Worm (Caenorhabditis elegans): ENCODE data around the gene tbc-20.

The tbc-20 gene

ce11 chrII:14804259-14804899, 6.1 kb downstream of the tbc-20 start, which contains the start of gene W01D2.3:
Gene W01D2.3, minus strand, starts transcription at chrII:14804309.
- peak; percentile 42 for TF ChIP-seq pha-4 (tag; optimal IDR thresholded peaks at IDR 0.05)
- TF ChIP-seq mdl-1 (tag; optimal IDR thresholded peaks at IDR 0.05) = no peak
- TF ChIP-seq ceh-16 (tag; optimal IDR thresholded peaks at IDR 0.05) = no peak
- TF ChIP-seq nhr-25 (tag; optimal IDR thresholded peaks at IDR 0.05) = peak; percentile 89
- no peak for TF ChIP-seq egl-27 (tag; optimal IDR thresholded peaks at IDR 0.05)
- peak; percentile 91 for TF ChIP-seq nhr-77 (tag; optimal IDR thresholded peaks at IDR 0.05)
- TF ChIP-seq ama-1 (optimal IDR thresholded peaks at IDR 0.05) = no peak
- no peak for TF ChIP-seq unc-62 (GFP tag; optimal IDR thresholded peaks at IDR 0.05)
- peak; percentile 1 for TF ChIP-seq egl-5 (tag; optimal IDR thresholded peaks at IDR 0.05)
- peak; percentile 52 for TF ChIP-seq sea-2 (GFP tag; optimal IDR thresholded peaks at IDR 0.05)
- TF ChIP-seq daf-12 (tag; optimal IDR thresholded peaks at IDR 0.05) = no peak
- no peak for TF ChIP-seq nhr-28 (tag; optimal IDR thresholded peaks at IDR 0.05)
- TF ChIP-seq tbx-2 (tag; optimal IDR thresholded peaks at IDR 0.05) = peak; percentile 49
- peak; percentile 44 for TF ChIP-seq nhr-23 (tag; optimal IDR thresholded peaks at IDR 0.05)
- TF ChIP-seq nhr-43 (tag; optimal IDR thresholded peaks at IDR 0.05; ENCODE audit: poor library complexity, severe bottlenecking) = peak; percentile 75
- TF ChIP-seq nfya-1 (tag; optimal IDR thresholded peaks at IDR 0.05; ENCODE audit: insufficient read depth) = peak; percentile 56
- peak; percentile 43 for TF ChIP-seq elt-2 (tag; optimal IDR thresholded peaks at IDR 0.05)
- TF ChIP-seq fkh-10 (GFP tag; optimal IDR thresholded peaks at IDR 0.05) = no peak
- TF ChIP-seq fos-1 (tag; optimal IDR thresholded peaks at IDR 0.05) = no peak
- TF ChIP-seq nhr-237 (tag; optimal IDR thresholded peaks at IDR 0.05) = peak; percentile 2
- TF ChIP-seq jun-1 (tag; optimal IDR thresholded peaks at IDR 0.05) = peak; percentile 47
- TF ChIP-seq lsy-12 (tag; optimal IDR thresholded peaks at IDR 0.05) = peak; percentile 64
- TF ChIP-seq nhr-11 (tag; optimal IDR thresholded peaks at IDR 0.05) = no peak
- TF ChIP-seq elt-1 (tag; optimal IDR thresholded peaks at IDR 0.05) = no peak
- TF ChIP-seq ztf-11 (tag; optimal IDR thresholded peaks at IDR 0.05) = no peak
- TF ChIP-seq R02D3.7 (tag; optimal IDR thresholded peaks at IDR 0.05) = no peak
- no peak for TF ChIP-seq nhr-76 (tag; optimal IDR thresholded peaks at IDR 0.05)
- TF ChIP-seq ceh-28 (tag; optimal IDR thresholded peaks at IDR 0.05) = peak; percentile 80
- peak; percentile 98 for TF ChIP-seq snpc-4 (tag; optimal IDR thresholded peaks at IDR 0.05)
- TF ChIP-seq ceh-82 (tag; optimal IDR thresholded peaks at IDR 0.05) = peak; percentile 46
- no peak for TF ChIP-seq nhr-12 (tag; optimal IDR thresholded peaks at IDR 0.05)
- no peak for TF ChIP-seq nhr-67 (tag; optimal IDR thresholded peaks at IDR 0.05)
- peak; percentile 77 for TF ChIP-seq hmg-11 (tag; optimal IDR thresholded peaks at IDR 0.05)
- no peak for TF ChIP-seq zag-1 (tag; optimal IDR thresholded peaks at IDR 0.05)
- TF ChIP-seq mml-1 (tag; optimal IDR thresholded peaks at IDR 0.05) = no peak
- TF ChIP-seq fkh-2 (tag; optimal IDR thresholded peaks at IDR 0.05) = no peak
- TF ChIP-seq pqm-1 (tag; optimal IDR thresholded peaks at IDR 0.05) = no peak
- no peak for TF ChIP-seq lin-15B (tag; optimal IDR thresholded peaks at IDR 0.05)
- TF ChIP-seq skn-1 (tag; optimal IDR thresholded peaks at IDR 0.05) = peak; percentile 35
- no peak for TF ChIP-seq elt-3 (tag; optimal IDR thresholded peaks at IDR 0.05)
- no peak for TF ChIP-seq ceh-9 (tag; optimal IDR thresholded peaks at IDR 0.05)
- peak; percentile 81 for TF ChIP-seq ztf-4 (tag; optimal IDR thresholded peaks at IDR 0.05)
- TF ChIP-seq ZK546.5 (tag; optimal IDR thresholded peaks at IDR 0.05) = no peak
- TF ChIP-seq eor-1 (tag; optimal IDR thresholded peaks at IDR 0.05) = peak in 1 of 2 experiments; percentile 10
- TF ChIP-seq aly-2 (tag; optimal IDR thresholded peaks at IDR 0.05) = peak; percentile 64
- TF ChIP-seq unc-39 (tag; optimal IDR thresholded peaks at IDR 0.05) = no peak
- TF ChIP-seq lin-39 (tag; optimal IDR thresholded peaks at IDR 0.05) = peak; percentile 41

Measured in whole organism, L3 larva.